Fruit fly (Drosophila melanogaster) whole organism, embryonic: ENCODE measurements around the gene Idua.

Experiments
- Adf1 ChIP-seq: fragments of 200-800 bp; sonication (Bioruptor generic); IDR thresholded peaks from 2 replicates; pipeline ENCODE4 v1.3.6; 2022; ENCODE audit warnings: missing biosample characterization, missing genetic modification characterization
- Awh ChIP-seq: fragments of 200-800 bp; sonication (Bioruptor generic); IDR thresholded peaks from 2 replicates; pipeline ENCODE4, ENCODE4 v1.3.6; 2022; ENCODE audit warnings: missing biosample characterization, missing genetic modification characterization
- CG10147 ChIP-seq: fragments of 200-800 bp; sonication (Bioruptor generic); optimal IDR thresholded peaks from 2 replicates; lab custom pipeline; 2019; ENCODE audit warnings: missing biosample characterization, mild to moderate bottlenecking, missing genetic modification characterization, moderate library complexity
- CG11398 ChIP-seq: fragments of 200-800 bp; sonication (Bioruptor generic); optimal IDR thresholded peaks from 2 replicates; lab custom pipeline; 2016; ENCODE audit warnings: missing biosample characterization, missing genetic modification characterization
- CG11504 ChIP-seq: fragments of 200-800 bp; sonication (Bioruptor generic); optimal IDR thresholded peaks from 3 replicates; lab custom pipeline; 2019; ENCODE audit warnings: missing biosample characterization, mild to moderate bottlenecking, missing genetic modification characterization, moderate library complexity
- CG11560 ChIP-seq: fragments of 200-800 bp; sonication (Bioruptor generic); IDR thresholded peaks from 3 replicates; pipeline ENCODE4 v1.3.6; 2022; ENCODE audit warnings: missing biosample characterization, missing genetic modification characterization
- CG12219 ChIP-seq: fragments of 200-800 bp; sonication (Bioruptor generic); optimal IDR thresholded peaks from 3 replicates; lab custom pipeline; 2018; ENCODE audit warnings: missing biosample characterization, mild to moderate bottlenecking, missing genetic modification characterization
- CG12942 ChIP-seq: fragments of 200-800 bp; sonication (Bioruptor generic); optimal IDR thresholded peaks from 3 replicates; lab custom pipeline; 2016; ENCODE audit warnings: missing biosample characterization, missing genetic modification characterization
- CG14667 ChIP-seq: fragments of 200-800 bp; sonication (Bioruptor generic); IDR thresholded peaks from 2 replicates; pipeline ENCODE4 v1.3.6; 2022; ENCODE audit warnings: missing biosample characterization, missing genetic modification characterization
- CG15011 ChIP-seq: fragments of 200-800 bp; sonication (Bioruptor generic); optimal IDR thresholded peaks from 3 replicates; lab custom pipeline; 2018; ENCODE audit warnings: missing biosample characterization, mild to moderate bottlenecking, missing genetic modification characterization
- CG15479 ChIP-seq: fragments of 200-800 bp; sonication (Bioruptor generic); optimal IDR thresholded peaks from 3 replicates; lab custom pipeline; 2019; ENCODE audit warnings: missing biosample characterization, mild to moderate bottlenecking, missing genetic modification characterization, moderate library complexity
- CG3065 ChIP-seq: fragments of 200-800 bp; sonication (Bioruptor generic); optimal IDR thresholded peaks from 2 replicates; lab custom pipeline; 2016; ENCODE audit warnings: missing biosample characterization, missing genetic modification characterization
- CG33557 ChIP-seq: fragments of 200-800 bp; sonication (Bioruptor generic); optimal IDR thresholded peaks from 2 replicates; lab custom pipeline; 2019; ENCODE audit warnings: missing biosample characterization, mild to moderate bottlenecking, missing genetic modification characterization, moderate library complexity
- CG34224 ChIP-seq: fragments of 200-800 bp; sonication (Bioruptor generic); IDR thresholded peaks from 3 replicates; pipeline ENCODE4 v1.3.6; 2022; ENCODE audit warnings: missing biosample characterization, missing genetic modification characterization; ENCODE audit not compliant: partially characterized antibody
- CG3847 ChIP-seq: fragments of 200-800 bp; sonication (Bioruptor generic); IDR thresholded peaks from 2 replicates; pipeline ENCODE4 v1.3.6; 2022; ENCODE audit warnings: missing biosample characterization, missing genetic modification characterization
- CG4328 ChIP-seq: fragments of 200-800 bp; sonication (Bioruptor generic); optimal IDR thresholded peaks from 3 replicates; lab custom pipeline; 2017; ENCODE audit warnings: missing biosample characterization, missing genetic modification reagents, missing genetic modification characterization
- CG4707 ChIP-seq: fragments of 200-800 bp; sonication (Bioruptor generic); optimal IDR thresholded peaks from 2 replicates; lab custom pipeline; 2018; ENCODE audit warnings: missing biosample characterization, mild to moderate bottlenecking, missing genetic modification characterization, moderate library complexity
- CG7987 ChIP-seq: fragments of 200-800 bp; sonication (Bioruptor generic); optimal IDR thresholded peaks from 2 replicates; lab custom pipeline; 2018; ENCODE audit warnings: missing biosample characterization, mild to moderate bottlenecking, missing genetic modification characterization, moderate library complexity
- CG9876 ChIP-seq: fragments of 200-800 bp; sonication (Bioruptor generic); optimal IDR thresholded peaks from 2 replicates; lab custom pipeline; 2016; ENCODE audit warnings: missing biosample characterization, missing genetic modification characterization
- CTCF ChIP-seq: fragments of 200-800 bp; sonication (Bioruptor generic); optimal IDR thresholded peaks from 2 replicates; lab custom pipeline; 2017; ENCODE audit warnings: missing biosample characterization, mild to moderate bottlenecking, missing genetic modification characterization, moderate library complexity
- E2f2 ChIP-seq: fragments of 200-800 bp; sonication (Bioruptor generic); IDR thresholded peaks from 2 replicates; pipeline ENCODE4 v1.3.6; 2022; ENCODE audit warnings: missing biosample characterization, missing genetic modification characterization
- Ets65A ChIP-seq: fragments of 200-800 bp; sonication (Bioruptor generic); peaks from one replicate; lab custom pipeline; 2016; ENCODE audit warnings: missing biosample characterization, missing genetic modification characterization
- Ets97D ChIP-seq: fragments of 200-800 bp; sonication (Bioruptor generic); optimal IDR thresholded peaks from 3 replicates; lab custom pipeline; 2016; ENCODE audit warnings: missing biosample characterization, missing genetic modification characterization
- Gug ChIP-seq: fragments of 200-800 bp; sonication (Bioruptor generic); IDR thresholded peaks from 4 replicates; pipeline ENCODE4 v1.3.6; 2022; ENCODE audit warnings: missing biosample characterization, missing genetic modification characterization
- HLH3B ChIP-seq: fragments of 200-800 bp; sonication (Bioruptor generic); IDR thresholded peaks from 2 replicates; pipeline ENCODE4 v1.3.6; 2022; ENCODE audit warnings: missing biosample characterization, missing genetic modification characterization
- Hr78 ChIP-seq, 2 experiments: fragments of 200-800 bp in 1 of 2; fragments of >200 bp in 1 of 2; sonication (Bioruptor generic) in 1 of 2; optimal IDR thresholded peaks; 2 replicates each; lab custom pipeline; 2017 to 2019; ENCODE audit warnings: missing biosample characterization in 2 of 2, missing genetic modification characterization in 2 of 2, mild to moderate bottlenecking in 1 of 2, moderate library complexity in 1 of 2
- Lpt ChIP-seq: fragments of >200 bp; optimal IDR thresholded peaks from 2 replicates; lab custom pipeline; 2018; ENCODE audit warnings: missing biosample characterization, missing genetic modification characterization
- MBD-R2 ChIP-seq: fragments of 200-800 bp; sonication (Bioruptor generic); IDR thresholded peaks from 2 replicates; pipeline ENCODE4 v1.3.6; 2022; ENCODE audit warnings: missing biosample characterization, missing genetic modification characterization
- Mad ChIP-seq: fragments of 200-800 bp; sonication (Bioruptor generic); optimal IDR thresholded peaks from 2 replicates; lab custom pipeline; 2016; ENCODE audit warnings: missing biosample characterization, missing genetic modification characterization
- Meics ChIP-seq: fragments of 200-800 bp; sonication (Bioruptor generic); optimal IDR thresholded peaks from 2 replicates; lab custom pipeline; 2017; ENCODE audit warnings: missing biosample characterization, mild to moderate bottlenecking, missing genetic modification characterization
- Side ChIP-seq: fragments of 200-800 bp; sonication (Bioruptor generic); optimal IDR thresholded peaks from 2 replicates; lab custom pipeline; 2016; ENCODE audit warnings: missing biosample characterization, missing genetic modification characterization
- Six4 ChIP-seq: fragments of 200-800 bp; sonication (Bioruptor generic); optimal IDR thresholded peaks from 2 replicates; lab custom pipeline; 2016; ENCODE audit warnings: missing biosample characterization, missing genetic modification characterization
- Tbp ChIP-seq: fragments of >200 bp; optimal IDR thresholded peaks from 2 replicates; lab custom pipeline; 2018; ENCODE audit warnings: missing biosample characterization, missing genetic modification characterization
- amos ChIP-seq: fragments of 200-800 bp; sonication (Bioruptor generic); IDR thresholded peaks from 2 replicates; pipeline ENCODE4 v1.3.6; 2022; ENCODE audit warnings: missing biosample characterization, missing genetic modification characterization; ENCODE audit not compliant: partially characterized antibody
- ash1 ChIP-seq: fragments of 200-800 bp; sonication (Bioruptor generic); optimal IDR thresholded peaks from 2 replicates; lab custom pipeline; 2018; ENCODE audit warnings: missing biosample characterization, mild to moderate bottlenecking, missing genetic modification characterization
- bsh ChIP-seq, 2 experiments: fragments of 200-800 bp; sonication (Bioruptor generic); optimal IDR thresholded peaks; 2 replicates each; lab custom pipeline; 2017 to 2018; ENCODE audit warnings: mild to moderate bottlenecking in 2 of 2, missing biosample characterization in 2 of 2, missing genetic modification characterization in 2 of 2, moderate library complexity in 1 of 2
- chif ChIP-seq, 2 experiments: fragments of 200-800 bp; sonication (Bioruptor generic); optimal IDR thresholded peaks; 3 replicates each; lab custom pipeline; 2016; ENCODE audit warnings: missing biosample characterization in 2 of 2, missing genetic modification characterization in 2 of 2
- crol ChIP-seq: fragments of 200-800 bp; sonication (Bioruptor generic); IDR thresholded peaks from 2 replicates; pipeline ENCODE4 v1.3.6; 2022; ENCODE audit warnings: missing biosample characterization, missing genetic modification characterization
- en ChIP-seq: fragments of 200-800 bp; sonication (Bioruptor generic); optimal IDR thresholded peaks from 2 replicates; lab custom pipeline; 2016; ENCODE audit warnings: missing biosample characterization, missing genetic modification characterization
- fd3F ChIP-seq: fragments of 200-800 bp; sonication (Bioruptor generic); optimal IDR thresholded peaks from 2 replicates; lab custom pipeline; 2018; ENCODE audit warnings: missing biosample characterization, mild to moderate bottlenecking, missing genetic modification characterization, moderate library complexity
- hth ChIP-seq: fragments of >200 bp; optimal IDR thresholded peaks from 2 replicates; lab custom pipeline; 2017; ENCODE audit warnings: inconsistent platforms
- insv ChIP-seq, 2 experiments: fragments of 200-800 bp; sonication (Bioruptor generic); optimal IDR thresholded peaks; 3 replicates each; lab custom pipeline; 2016 to 2018; ENCODE audit warnings: missing biosample characterization in 2 of 2, missing genetic modification characterization in 2 of 2
- lab ChIP-seq: fragments of 200-800 bp; sonication (Bioruptor generic); optimal IDR thresholded peaks from 3 replicates; lab custom pipeline; 2017; ENCODE audit warnings: missing biosample characterization, missing genetic modification characterization, mild to moderate bottlenecking, moderate library complexity, missing genetic modification reagents
- lbe ChIP-seq: fragments of 200-800 bp; sonication (Bioruptor generic); optimal IDR thresholded peaks from 2 replicates; lab custom pipeline; 2016; ENCODE audit warnings: missing biosample characterization, mild to moderate bottlenecking, missing genetic modification characterization
- lilli ChIP-seq: fragments of 200-800 bp; sonication (Bioruptor generic); optimal IDR thresholded peaks from 3 replicates; lab custom pipeline; 2016; ENCODE audit warnings: missing biosample characterization, missing genetic modification characterization
- maf-S ChIP-seq: fragments of 200-800 bp; sonication (Bioruptor generic); optimal IDR thresholded peaks from 2 replicates; lab custom pipeline; 2016; ENCODE audit warnings: missing biosample characterization, missing genetic modification characterization
- mam ChIP-seq: fragments of 200-800 bp; sonication (Bioruptor generic); optimal IDR thresholded peaks from 3 replicates; lab custom pipeline; 2016; ENCODE audit warnings: missing biosample characterization, missing genetic modification characterization
- mirr ChIP-seq: fragments of 200-800 bp; sonication (Bioruptor generic); optimal IDR thresholded peaks from 3 replicates; lab custom pipeline; 2018; ENCODE audit warnings: missing biosample characterization, mild to moderate bottlenecking, missing genetic modification characterization
- peb ChIP-seq: fragments of 200-800 bp; sonication (Bioruptor generic); IDR thresholded peaks from 2 replicates; pipeline ENCODE4 v1.3.6; 2022; ENCODE audit warnings: missing biosample characterization, missing genetic modification characterization
- schlank ChIP-seq: fragments of 200-800 bp; sonication (Bioruptor generic); optimal IDR thresholded peaks from 2 replicates; lab custom pipeline; 2018; ENCODE audit warnings: missing biosample characterization, mild to moderate bottlenecking, missing genetic modification characterization
- ssp ChIP-seq: fragments of 200-800 bp; sonication (Bioruptor generic); IDR thresholded peaks from 2 replicates; pipeline ENCODE4 v1.3.6; 2022; ENCODE audit warnings: missing biosample characterization, missing genetic modification characterization
- tap ChIP-seq: fragments of 200-800 bp; optimal IDR thresholded peaks from 3 replicates; lab custom pipeline; 2019; ENCODE audit warnings: missing biosample characterization, mild to moderate bottlenecking, missing genetic modification characterization, moderate library complexity

The Idua gene

dm6 chr2L:11113011-11113528 is at the start of gene Idua (continued):
- TF ChIP-seq ssp (GFP tag; lab: Robert Waterston, UW) = no peak
- TF ChIP-seq CG12942 (GFP tag; lab: Kevin White, UChicago) = peak; percentile 38
- no peak; the same call in 1 of the 2 replicates for TF ChIP-seq Adf1 (GFP tag; lab: Robert Waterston, UW)
- no peak for TF ChIP-seq CG11398 (GFP tag; lab: Kevin White, UChicago)
- no peak for TF ChIP-seq en
- peak; percentile 41 for TF ChIP-seq CG4328
- TF ChIP-seq hth (lab: Kevin White, UChicago) = no peak
- no peak for TF ChIP-seq CG33557 (GFP tag; lab: Kevin White, UChicago)
- peak; percentile 52 for TF ChIP-seq CG15011 (GFP tag; lab: Kevin White, UChicago)
- TF ChIP-seq E2f2 (GFP tag; lab: Robert Waterston, UW) = peak; percentile 33; the same call in 1 of the 2 replicates
- TF ChIP-seq Six4 = peak; percentile 57
- TF ChIP-seq CTCF (GFP tag; lab: Kevin White, UChicago) = no peak
- TF ChIP-seq Lpt (GFP tag; lab: Kevin White, UChicago) = no peak
- peak; percentile 53 for TF ChIP-seq fd3F (GFP tag; lab: Kevin White, UChicago)
- TF ChIP-seq lbe (GFP tag; lab: Kevin White, UChicago) = no peak
- peak; percentile 66 for TF ChIP-seq CG12219 (GFP tag; lab: Kevin White, UChicago)
- TF ChIP-seq Awh (GFP tag; lab: Robert Waterston, UW) = peak; percentile 37; the same call in 1 of the 2 replicates
- TF ChIP-seq Gug = peak; percentile 69
- no peak for TF ChIP-seq Hr78 (GFP tag; optimal IDR thresholded peaks at IDR 0.05; lab: Kevin White, UChicago)
- no peak for TF ChIP-seq CG11560 (tag; lab: Robert Waterston, UW)
- no peak for TF ChIP-seq CG11504 (tag; lab: Kevin White, UChicago)
- TF ChIP-seq CG4707 = peak; percentile 57
- no peak for TF ChIP-seq CG34224 (GFP tag; lab: Robert Waterston, UW)
- no peak for TF ChIP-seq CG9876 (GFP tag; lab: Kevin White, UChicago)
- no peak for TF ChIP-seq Tbp
- peak; percentile 53 for TF ChIP-seq CG14667 (GFP tag; lab: Robert Waterston, UW)
- peak in 1 of 2 experiments; percentile 19 for TF ChIP-seq insv (GFP tag; optimal IDR thresholded peaks at IDR 0.05; lab: Kevin White, UChicago)
- TF ChIP-seq maf-S (GFP tag; lab: Kevin White, UChicago) = no peak
- no peak for TF ChIP-seq CG3065 (GFP tag; lab: Kevin White, UChicago)
- TF ChIP-seq CG7987 = no peak
- TF ChIP-seq CG3847 (GFP tag; lab: Robert Waterston, UW) = peak; percentile 53
- no peak for TF ChIP-seq tap (tag; lab: Kevin White, UChicago)
- no peak for TF ChIP-seq ash1
- TF ChIP-seq HLH3B (GFP tag; lab: Robert Waterston, UW) = peak; percentile 60
- TF ChIP-seq Ets97D (GFP tag; lab: Kevin White, UChicago) = no peak
- TF ChIP-seq amos (GFP tag; lab: Robert Waterston, UW) = no peak
- TF ChIP-seq bsh (GFP tag; optimal IDR thresholded peaks at IDR 0.05; lab: Kevin White, UChicago) = peak; percentile 57 to 64
- no peak for TF ChIP-seq CG15479
- no peak for TF ChIP-seq CG10147
- no peak for TF ChIP-seq Mad (GFP tag; lab: Kevin White, UChicago)
- no peak for TF ChIP-seq crol
- TF ChIP-seq Side (GFP tag; lab: Kevin White, UChicago) = no peak
- TF ChIP-seq schlank (tag; lab: Kevin White, UChicago) = peak; percentile 28
- peak in 1 of 2 experiments; percentile 21 for TF ChIP-seq chif (GFP tag; optimal IDR thresholded peaks at IDR 0.05; lab: Kevin White, UChicago)
- peak; percentile 69 for TF ChIP-seq lilli (GFP tag; lab: Kevin White, UChicago)
- TF ChIP-seq MBD-R2 (GFP tag; lab: Robert Waterston, UW) = 0 out of 2 replicates have a peak, but pooled peaks have one; percentile 6
- peak; percentile 90 for TF ChIP-seq Ets65A (GFP tag; lab: Kevin White, UChicago)
- TF ChIP-seq peb (GFP tag; lab: Robert Waterston, UW) = peak; percentile 61
- TF ChIP-seq Meics (GFP tag; lab: Kevin White, UChicago) = peak; percentile 93
- peak; percentile 38 for TF ChIP-seq mam (GFP tag; lab: Kevin White, UChicago)
- no peak for TF ChIP-seq lab (GFP tag; lab: Kevin White, UChicago)
- no peak for TF ChIP-seq mirr
